Worm (Caenorhabditis elegans) whole organism, young adult: Measurements from ENCODE around the gene F07A11.4.

Source experiments
- B0019.2 ChIP-seq: fragments of 200-800 bp; sonication (Bioruptor generic); conservative IDR thresholded peaks from 2 replicates; pipeline ENCODE4 v1.3.6; 2022; ENCODE audit warnings: missing genetic modification reagents, missing genetic modification characterization, missing compliant biosample characterization
- ama-1 ChIP-seq, 3 experiments: fragments of 150-350 bp in 1 of 3; sonication (generic microtip) in 2 of 3; optimal IDR thresholded peaks; 2 replicates each; lab custom pipeline; 2014 to 2018; ENCODE audit warnings: missing biosample characterization in 2 of 3, missing genetic modification characterization in 2 of 3, missing genetic modification reagents in 2 of 3
- aptf-2 ChIP-seq: fragments of 200-800 bp; sonication (Bioruptor generic); conservative IDR thresholded peaks from 2 replicates; pipeline ENCODE4 v1.3.6; 2022; ENCODE audit warnings: missing genetic modification reagents, missing genetic modification characterization, missing compliant biosample characterization
- athp-1 ChIP-seq: sonication (generic microtip); optimal IDR thresholded peaks from 2 replicates; lab custom pipeline; 2017; ENCODE audit warnings: mild to moderate bottlenecking, missing genetic modification characterization, missing compliant biosample characterization
- bed-1 ChIP-seq: fragments of 200-800 bp; sonication (Bioruptor generic); IDR thresholded peaks from 2 replicates; pipeline ENCODE4 v1.3.6; 2022; ENCODE audit warnings: missing genetic modification reagents, missing genetic modification characterization, missing compliant biosample characterization
- cebp-1 ChIP-seq, 2 experiments: fragments of 200-800 bp in 1 of 2; sonication (Bioruptor generic) in 1 of 2; sonication (generic microtip) in 1 of 2; IDR thresholded peaks in 1 of 2; optimal IDR thresholded peaks in 1 of 2; 2 replicates each; pipeline versions ENCODE4 v1.3.6 to Lab custom; 2017 to 2022; ENCODE audit warnings: missing compliant biosample characterization in 2 of 2, missing genetic modification characterization in 2 of 2, mild to moderate bottlenecking in 1 of 2, missing genetic modification reagents in 1 of 2, moderate library complexity in 1 of 2
- ceh-100 ChIP-seq: fragments of 200-800 bp; sonication (Bioruptor generic); IDR thresholded peaks from 2 replicates; pipeline ENCODE4 v1.3.6; 2022; ENCODE audit warnings: missing genetic modification reagents, missing genetic modification characterization, missing compliant biosample characterization
- hmg-1.2 ChIP-seq: fragments of 200-800 bp; sonication (Bioruptor generic); IDR thresholded peaks from 2 replicates; pipeline ENCODE4 v1.3.6; 2022; ENCODE audit warnings: missing genetic modification reagents, missing genetic modification characterization, missing compliant biosample characterization
- lin-40 ChIP-seq: sonication (generic microtip); optimal IDR thresholded peaks from 2 replicates; lab custom pipeline; 2016; ENCODE audit warnings: missing genetic modification characterization, mild to moderate bottlenecking, missing compliant biosample characterization, missing genotype, missing genetic modification reagents
- nfya-1 ChIP-seq: sonication (generic microtip); optimal IDR thresholded peaks from 2 replicates; lab custom pipeline; 2017; ENCODE audit warnings: antibody characterized with exemption, missing compliant biosample characterization, missing genetic modification characterization, borderline replicate concordance; ENCODE audit not compliant: insufficient read depth
- nhr-80 ChIP-seq: sonication (generic microtip); optimal IDR thresholded peaks from 2 replicates; lab custom pipeline; 2016; ENCODE audit warnings: missing genetic modification characterization, missing compliant biosample characterization
- unc-130 ChIP-seq: sonication (generic microtip); optimal IDR thresholded peaks from 2 replicates; lab custom pipeline; 2016; ENCODE audit warnings: missing genetic modification reagents, missing genetic modification characterization, missing compliant biosample characterization
- unc-62 ChIP-seq: fragments of 150-350 bp; optimal IDR thresholded peaks from 2 replicates; lab custom pipeline; 2014; ENCODE audit warnings: missing biosample characterization, missing genetic modification reagents, missing genetic modification characterization

- TF ChIP-seq hmg-1.2 = no peak
- TF ChIP-seq unc-130 (GFP tag; lab: Kevin White, UChicago) = no peak
- TF ChIP-seq nfya-1 (tag; lab: Kevin White, UChicago) = no peak
- TF ChIP-seq B0019.2 (GFP tag; lab: Robert Waterston, UW) = no peak
- TF ChIP-seq ama-1 (optimal IDR thresholded peaks at IDR 0.05; lab: Kevin White, UChicago) = no peak
- no peak for TF ChIP-seq ama-1 (GFP tag; optimal IDR thresholded peaks at IDR 0.05; lab: Kevin White, UChicago)
- no peak for TF ChIP-seq nhr-80 (tag; lab: Kevin White, UChicago)
- TF ChIP-seq aptf-2 = no peak
- TF ChIP-seq unc-62 (GFP tag; lab: Kevin White, UChicago) = no peak
- TF ChIP-seq cebp-1 (GFP tag; IDR thresholded peaks at IDR 0.05; lab: Robert Waterston, UW) = peak; percentile 93
- TF ChIP-seq cebp-1 (tag; optimal IDR thresholded peaks at IDR 0.05; lab: Kevin White, UChicago) = peak; percentile 97
- no peak for TF ChIP-seq lin-40 (tag; lab: Kevin White, UChicago)
- TF ChIP-seq bed-1 (GFP tag; lab: Robert Waterston, UW) = no peak
- TF ChIP-seq ceh-100 = no peak
- TF ChIP-seq athp-1 (tag; lab: Kevin White, UChicago) = no peak
These were observed 48.4 kb downstream of the F07A11.4 start for ce11 chrII:11649239-11649638.
